Fruit fly (Drosophila melanogaster) whole organism, prepupa: Measurements from ENCODE around the gene CG6726.

Source experiments
- Blimp-1 ChIP-seq: fragments of 200-800 bp; sonication (Bioruptor generic); optimal IDR thresholded peaks from 3 replicates; lab custom pipeline; 2017; ENCODE audit warnings: missing biosample characterization, missing genetic modification characterization, mild to moderate bottlenecking, moderate library complexity, missing genetic modification reagents
- CG10669 ChIP-seq: fragments of 200-800 bp; sonication (Bioruptor generic); optimal IDR thresholded peaks from 3 replicates; lab custom pipeline; 2018; ENCODE audit warnings: missing biosample characterization, mild to moderate bottlenecking, missing genetic modification characterization, moderate library complexity
- CG11294 ChIP-seq: fragments of 200-800 bp; sonication (Bioruptor generic); IDR thresholded peaks from 2 replicates; pipeline ENCODE4 v1.3.6; 2022; ENCODE audit warnings: missing biosample characterization, missing genetic modification characterization
- CG11762 ChIP-seq: fragments of 200-800 bp; sonication (Bioruptor generic); optimal IDR thresholded peaks from 3 replicates; lab custom pipeline; 2016; ENCODE audit warnings: missing biosample characterization, missing genetic modification characterization; ENCODE audit not compliant: insufficient read depth
- CG11902 ChIP-seq: fragments of 200-800 bp; sonication (Bioruptor generic); optimal IDR thresholded peaks from 3 replicates; lab custom pipeline; 2016; ENCODE audit warnings: missing biosample characterization, missing genetic modification characterization
- CG15336 ChIP-seq: fragments of 200-800 bp; sonication (Bioruptor generic); IDR thresholded peaks from 2 replicates; pipeline ENCODE4 v1.3.6; 2022; ENCODE audit warnings: missing biosample characterization, missing genetic modification characterization
- CG1621 ChIP-seq: fragments of 200-800 bp; sonication (Bioruptor generic); optimal IDR thresholded peaks from 3 replicates; lab custom pipeline; 2018; ENCODE audit warnings: missing biosample characterization, mild to moderate bottlenecking, missing genetic modification characterization
- CG3032 ChIP-seq: fragments of 200-800 bp; optimal IDR thresholded peaks from 2 replicates; lab custom pipeline; 2019; ENCODE audit warnings: missing biosample characterization, mild to moderate bottlenecking, missing genetic modification characterization, moderate library complexity
- CG31627 ChIP-seq: fragments of 200-800 bp; sonication (Bioruptor generic); optimal IDR thresholded peaks from 3 replicates; lab custom pipeline; 2016; ENCODE audit warnings: missing biosample characterization, missing genetic modification characterization
- CG3919 ChIP-seq: fragments of 200-800 bp; sonication (Bioruptor generic); optimal IDR thresholded peaks from 3 replicates; lab custom pipeline; 2016; ENCODE audit warnings: missing biosample characterization, missing genetic modification characterization
- CG6163 ChIP-seq: fragments of 200-800 bp; sonication (Bioruptor generic); IDR thresholded peaks from 3 replicates; pipeline ENCODE4 v1.3.6; 2022; ENCODE audit warnings: missing biosample characterization, missing genetic modification characterization
- CG6792 ChIP-seq: fragments of 200-800 bp; sonication (Bioruptor generic); optimal IDR thresholded peaks from 3 replicates; lab custom pipeline; 2016; ENCODE audit warnings: missing biosample characterization, missing genetic modification characterization
- CG6808 ChIP-seq: fragments of 200-800 bp; sonication (Bioruptor generic); optimal IDR thresholded peaks from 3 replicates; lab custom pipeline; 2017; ENCODE audit warnings: missing biosample characterization, missing genetic modification characterization, mild to moderate bottlenecking, moderate library complexity, missing genetic modification reagents
- CG6854 ChIP-seq: fragments of 200-800 bp; sonication (Bioruptor generic); optimal IDR thresholded peaks from 2 replicates; lab custom pipeline; 2017; ENCODE audit warnings: missing biosample characterization, mild to moderate bottlenecking, missing genetic modification characterization
- CG8119 ChIP-seq: fragments of 200-800 bp; sonication (Bioruptor generic); IDR thresholded peaks from 3 replicates; pipeline ENCODE4 v1.3.6; 2022; ENCODE audit warnings: missing biosample characterization, missing genetic modification characterization
- CG8319 ChIP-seq: fragments of 200-800 bp; sonication (Bioruptor generic); optimal IDR thresholded peaks from 3 replicates; lab custom pipeline; 2016; ENCODE audit warnings: missing biosample characterization, missing genetic modification characterization
- CG9139 ChIP-seq: fragments of 200-800 bp; sonication (Bioruptor generic); optimal IDR thresholded peaks from 3 replicates; lab custom pipeline; 2017; ENCODE audit warnings: missing biosample characterization, mild to moderate bottlenecking, missing genetic modification characterization
- Eip75B ChIP-seq: fragments of 200-800 bp; sonication (Bioruptor generic); optimal IDR thresholded peaks from 3 replicates; lab custom pipeline; 2016; ENCODE audit warnings: missing biosample characterization, missing genetic modification characterization
- Ets21C ChIP-seq: fragments of 200-800 bp; sonication (Bioruptor generic); optimal IDR thresholded peaks from 3 replicates; lab custom pipeline; 2016; ENCODE audit warnings: missing biosample characterization, missing genetic modification characterization
- Ets96B ChIP-seq: fragments of 200-800 bp; optimal IDR thresholded peaks from 2 replicates; lab custom pipeline; 2019; ENCODE audit warnings: missing biosample characterization, mild to moderate bottlenecking, missing genetic modification characterization, moderate library complexity
- Gug ChIP-seq: fragments of 200-800 bp; sonication (Bioruptor generic); IDR thresholded peaks from 2 replicates; pipeline ENCODE4 v1.3.6; 2022; ENCODE audit warnings: missing biosample characterization, missing genetic modification characterization
- Hr38 ChIP-seq: sonication (Bioruptor generic); optimal IDR thresholded peaks from 2 replicates; lab custom pipeline; 2016; ENCODE audit warnings: missing biosample characterization, missing genetic modification characterization
- Hr39 ChIP-seq: fragments of 200-800 bp; sonication (Bioruptor generic); optimal IDR thresholded peaks from 2 replicates; lab custom pipeline; 2016; ENCODE audit warnings: missing biosample characterization, missing genetic modification characterization
- Lpt ChIP-seq: fragments of 200-800 bp; sonication (Bioruptor generic); optimal IDR thresholded peaks from 3 replicates; lab custom pipeline; 2016; ENCODE audit warnings: missing biosample characterization, missing genetic modification characterization
- Met ChIP-seq: fragments of 200-800 bp; sonication (Bioruptor generic); optimal IDR thresholded peaks from 3 replicates; lab custom pipeline; 2016; ENCODE audit warnings: missing biosample characterization, missing genetic modification characterization
- OdsH ChIP-seq: fragments of 200-800 bp; sonication (Bioruptor generic); optimal IDR thresholded peaks from 3 replicates; lab custom pipeline; 2016; ENCODE audit warnings: missing biosample characterization, missing genetic modification characterization
- Sox102F ChIP-seq: fragments of 200-800 bp; sonication (Bioruptor generic); optimal IDR thresholded peaks from 2 replicates; lab custom pipeline; 2016; ENCODE audit warnings: missing biosample characterization, mild to moderate bottlenecking, missing genetic modification characterization
- Sox14 ChIP-seq: fragments of 200-800 bp; sonication (Bioruptor generic); optimal IDR thresholded peaks from 3 replicates; lab custom pipeline; 2016; ENCODE audit warnings: missing biosample characterization, missing genetic modification characterization
- acj6 ChIP-seq: fragments of 200-800 bp; sonication (Bioruptor generic); optimal IDR thresholded peaks from 3 replicates; lab custom pipeline; 2016; ENCODE audit warnings: missing biosample characterization, missing genetic modification characterization
- cyc ChIP-seq: fragments of 200-800 bp; sonication (Bioruptor generic); optimal IDR thresholded peaks from 3 replicates; lab custom pipeline; 2016; ENCODE audit warnings: missing biosample characterization, missing genetic modification characterization
- dac ChIP-seq: fragments of 200-800 bp; sonication (Bioruptor generic); optimal IDR thresholded peaks from 2 replicates; lab custom pipeline; 2017; ENCODE audit warnings: missing biosample characterization, mild to moderate bottlenecking, missing genetic modification characterization
- dsx ChIP-seq: fragments of 200-800 bp; optimal IDR thresholded peaks from 3 replicates; lab custom pipeline; 2019; ENCODE audit warnings: missing biosample characterization, mild to moderate bottlenecking, missing genetic modification characterization, moderate library complexity; ENCODE audit not compliant: poor library complexity, severe bottlenecking
- esn ChIP-seq: fragments of 200-800 bp; sonication (Bioruptor generic); optimal IDR thresholded peaks from 2 replicates; lab custom pipeline; 2016; ENCODE audit warnings: missing biosample characterization, mild to moderate bottlenecking, missing genetic modification characterization, moderate library complexity
- fd59A ChIP-seq: fragments of 200-800 bp; sonication (Bioruptor generic); optimal IDR thresholded peaks from 2 replicates; lab custom pipeline; 2017; ENCODE audit warnings: missing biosample characterization, mild to moderate bottlenecking, missing genetic modification characterization, missing genetic modification reagents
- fd85E ChIP-seq: fragments of 200-800 bp; sonication (Bioruptor generic); optimal IDR thresholded peaks from 3 replicates; lab custom pipeline; 2016; ENCODE audit warnings: missing biosample characterization, missing genetic modification characterization
- fkh ChIP-seq: fragments of 200-800 bp; sonication (Bioruptor generic); optimal IDR thresholded peaks from 3 replicates; lab custom pipeline; 2017; ENCODE audit warnings: missing biosample characterization, mild to moderate bottlenecking, missing genetic modification characterization, moderate library complexity
- pdm3 ChIP-seq: fragments of 200-800 bp; sonication (Bioruptor generic); optimal IDR thresholded peaks from 3 replicates; lab custom pipeline; 2016; ENCODE audit warnings: missing biosample characterization, missing genetic modification characterization
- spab ChIP-seq: fragments of 200-800 bp; sonication (Bioruptor generic); optimal IDR thresholded peaks from 2 replicates; lab custom pipeline; 2017; ENCODE audit warnings: missing biosample characterization, mild to moderate bottlenecking, missing genetic modification characterization, missing genetic modification reagents
- ss ChIP-seq, 2 experiments: fragments of 200-800 bp; sonication (Bioruptor generic); optimal IDR thresholded peaks; 2 replicates in 1 of 2; 3 replicates in 1 of 2; lab custom pipeline; 2017 to 2018; ENCODE audit warnings: mild to moderate bottlenecking in 2 of 2, missing biosample characterization in 2 of 2, missing genetic modification characterization in 2 of 2, moderate library complexity in 1 of 2
- svp ChIP-seq: fragments of 200-800 bp; sonication (Bioruptor generic); peaks from one replicate; lab custom pipeline; 2016; ENCODE audit warnings: missing biosample characterization, missing genetic modification characterization
- topi ChIP-seq: fragments of 200-800 bp; sonication (Bioruptor generic); optimal IDR thresholded peaks from 3 replicates; lab custom pipeline; 2016; ENCODE audit warnings: missing biosample characterization, missing genetic modification characterization
- vri ChIP-seq: fragments of 200-800 bp; sonication (Bioruptor generic); optimal IDR thresholded peaks from 3 replicates; lab custom pipeline; 2016; ENCODE audit warnings: missing biosample characterization, mild to moderate bottlenecking, missing genetic modification characterization

CG6726 gene

DNA sequence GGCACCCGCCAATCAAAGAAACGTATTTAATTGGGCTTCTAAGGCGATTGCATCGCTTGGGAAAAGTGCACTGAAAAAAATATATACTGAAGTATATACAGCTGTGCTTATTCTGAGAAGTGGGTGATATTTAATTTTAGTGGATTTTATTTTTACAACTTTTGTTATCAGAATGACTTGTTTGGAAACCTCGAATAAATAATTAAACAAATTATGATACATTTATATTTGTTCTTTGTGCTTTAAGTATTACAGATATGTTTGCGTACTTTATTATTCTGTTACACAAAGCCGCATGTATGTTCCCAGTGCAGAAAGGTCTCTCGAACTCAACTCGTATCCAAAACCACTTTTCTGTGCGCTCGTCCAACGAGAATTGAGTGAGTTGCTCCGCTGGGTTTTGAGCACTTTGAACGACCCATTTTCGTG lies 42.8 kb upstream of the CG6726 start (continued):
- TF ChIP-seq CG3919 (GFP tag; lab: Kevin White, UChicago), result peak; percentile 88
- no peak for TF ChIP-seq Hr38 (GFP tag; lab: Kevin White, UChicago)
- TF ChIP-seq CG10669 (GFP tag; lab: Kevin White, UChicago), result peak; percentile 79
- TF ChIP-seq pdm3 (GFP tag; lab: Kevin White, UChicago), result peak; percentile 89
- peak; percentile 88 for TF ChIP-seq CG6792 (GFP tag; lab: Kevin White, UChicago)
- TF ChIP-seq dsx (GFP tag; lab: Kevin White, UChicago), result peak; percentile 69
- TF ChIP-seq Sox14 (GFP tag; lab: Kevin White, UChicago), result peak; percentile 87
- peak; percentile 64 for TF ChIP-seq CG9139 (GFP tag; lab: Kevin White, UChicago)

- TF ChIP-seq CG6163 (GFP tag; lab: Robert Waterston, UW) (no peak), Gug (GFP tag; lab: Robert Waterston, UW) (no peak), spab (GFP tag; lab: Kevin White, UChicago) (no peak), fkh (GFP tag; lab: Kevin White, UChicago) (no peak), CG9139 (GFP tag; lab: Kevin White, UChicago) (no peak), Blimp-1 (GFP tag; lab: Kevin White, UChicago) (no peak), CG3919 (GFP tag; lab: Kevin White, UChicago) (no peak), esn (no peak), Hr39 (no peak), Ets96B (tag; lab: Kevin White, UChicago) (no peak), fd85E (no peak), fd59A (GFP tag; lab: Kevin White, UChicago) (no peak), CG8119 (GFP tag; lab: Robert Waterston, UW) (no peak)
Measured at dm6 chr3R:23051639-23052125, 39.8 kb upstream of the CG6726 start, which contains the start of gene Gr94a. Gr94a (plus strand) TSS chr3R:23051689.

dm6 chr3R:23053135-23053730 lies 38.3 kb upstream of the CG6726 start:
- TF ChIP-seq dac (GFP tag; lab: Kevin White, UChicago), result no peak
- no peak for TF ChIP-seq CG6808 (GFP tag; lab: Kevin White, UChicago)
- no peak for TF ChIP-seq CG6854 (GFP tag; lab: Kevin White, UChicago)
- no peak for TF ChIP-seq Met
- no peak for TF ChIP-seq pdm3 (GFP tag; lab: Kevin White, UChicago)
- no peak for TF ChIP-seq svp (GFP tag; lab: Kevin White, UChicago)
- TF ChIP-seq esn, result no peak
- no peak for TF ChIP-seq ss (GFP tag; optimal IDR thresholded peaks at IDR 0.05; lab: Kevin White, UChicago)
- TF ChIP-seq cyc (GFP tag; lab: Kevin White, UChicago), result no peak
- TF ChIP-seq Ets96B (tag; lab: Kevin White, UChicago), result no peak
- no peak for TF ChIP-seq CG6792 (GFP tag; lab: Kevin White, UChicago)
- no peak for TF ChIP-seq topi (GFP tag; lab: Kevin White, UChicago)

- TF ChIP-seq Eip75B (GFP tag; lab: Kevin White, UChicago) (no peak), ss (GFP tag; optimal IDR thresholded peaks at IDR 0.05; lab: Kevin White, UChicago) (no peak), CG15336 (GFP tag; lab: Robert Waterston, UW) (no peak), OdsH (GFP tag; lab: Kevin White, UChicago) (peak; percentile 58), Met (peak; percentile 66), svp (GFP tag; lab: Kevin White, UChicago) (peak; percentile 70), Hr39 (peak; percentile 63), Sox102F (GFP tag; lab: Kevin White, UChicago) (peak; percentile 47), CG1621 (tag; lab: Kevin White, UChicago) (peak; percentile 50), CG31627 (GFP tag; lab: Kevin White, UChicago) (peak; percentile 45), CG11294 (GFP tag; lab: Robert Waterston, UW) (no peak), CG3919 (GFP tag; lab: Kevin White, UChicago) (peak; percentile 69), acj6 (peak; percentile 62), spab (GFP tag; lab: Kevin White, UChicago) (no peak), CG6808 (GFP tag; lab: Kevin White, UChicago) (peak; percentile 100), esn (peak; percentile 70), CG11762 (peak; percentile 16), CG8319 (GFP tag; lab: Kevin White, UChicago) (peak; percentile 39), Lpt (GFP tag; lab: Kevin White, UChicago) (no peak), topi (GFP tag; lab: Kevin White, UChicago) (peak; percentile 63), CG11902 (GFP tag; lab: Kevin White, UChicago) (no peak), CG3032 (tag; lab: Kevin White, UChicago) (peak; percentile 36), pdm3 (GFP tag; lab: Kevin White, UChicago) (no peak), Ets21C (GFP tag; lab: Kevin White, UChicago) (no peak), vri (GFP tag; lab: Kevin White, UChicago) (peak; percentile 45)
Measured at dm6 chr3R:23053936-23054335, 37.6 kb upstream of the CG6726 start, which contains the start of gene p53. p53 (minus strand) TSS chr3R:23054082.
